Worm (Caenorhabditis elegans): Measurements from ENCODE around the gene sdc-1.

ce11 chrX:16297123-16297522, 21.6 kb downstream of the sdc-1 start:
- TF ChIP-seq unc-39 (tag; optimal IDR thresholded peaks at IDR 0.05): no peak
- no peak for TF ChIP-seq elt-3 (tag; optimal IDR thresholded peaks at IDR 0.05)
- no peak for TF ChIP-seq lin-39 (tag; optimal IDR thresholded peaks at IDR 0.05)
- no peak for TF ChIP-seq ama-1 (optimal IDR thresholded peaks at IDR 0.05)
- no peak for TF ChIP-seq ztf-4 (tag; optimal IDR thresholded peaks at IDR 0.05)
- TF ChIP-seq egl-27 (tag; optimal IDR thresholded peaks at IDR 0.05): no peak
- TF ChIP-seq mdl-1 (tag; optimal IDR thresholded peaks at IDR 0.05): no peak
- no peak for TF ChIP-seq dmd-4 (tag; optimal IDR thresholded peaks at IDR 0.05)
- no peak for TF ChIP-seq R02D3.7 (tag; optimal IDR thresholded peaks at IDR 0.05)

Data from whole organism, L2 larva.